Fruit fly (Drosophila melanogaster): ENCODE results near the gene Osi16.

DNA sequence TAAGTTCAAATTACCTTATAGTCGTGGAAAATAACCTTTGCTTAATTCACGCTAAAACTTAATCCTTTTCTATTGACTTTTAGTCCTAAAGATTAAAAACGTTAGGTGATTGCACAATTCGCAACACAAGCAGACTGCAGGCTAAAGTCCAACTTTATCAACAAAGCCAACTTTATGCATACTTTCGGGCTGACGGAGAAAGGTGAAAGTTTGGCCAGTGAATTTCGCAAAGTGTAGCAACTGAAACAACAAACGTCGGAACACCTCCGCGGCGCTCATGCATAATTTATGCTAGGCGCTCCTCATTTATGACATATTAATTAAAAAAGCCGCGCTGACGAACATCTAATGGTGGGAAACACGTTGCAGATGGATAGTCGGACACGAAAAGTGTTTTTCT is 35.1 kb upstream of the Osi16 start:
- TF ChIP-seq CG8478 (optimal IDR thresholded peaks at IDR 0.05): no peak
- no peak for TF ChIP-seq CTCF (optimal IDR thresholded peaks at IDR 0.05)

All from S2 (cell line).